Worm (Caenorhabditis elegans): ENCODE data around the gene hrpu-1.
"Not testable (repeated sequence)": the region's sequence is repeated elsewhere in the genome, so short reads cannot be mapped to it uniquely, and the experiment has no call there.

DNA sequence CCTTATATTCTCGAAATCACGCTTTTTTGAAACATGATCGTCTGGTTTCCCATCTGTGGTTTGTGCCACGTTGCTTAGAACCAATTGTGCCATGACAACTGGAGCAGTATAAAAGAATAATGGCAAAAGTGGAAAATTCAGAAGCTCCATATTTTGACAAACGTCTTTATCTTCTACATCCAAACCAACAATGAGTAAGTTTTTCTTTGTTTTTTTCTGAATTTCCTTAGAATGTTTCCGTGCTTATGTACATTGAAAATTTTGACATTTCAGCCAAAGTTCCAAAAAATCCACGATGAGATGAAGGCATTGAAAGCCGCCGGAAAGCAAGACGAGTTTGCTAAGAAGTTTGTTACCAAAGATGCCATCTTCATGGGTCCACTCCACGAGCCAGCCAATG is 32.9 kb upstream of the hrpu-1 start, which contains the start of gene Y41E3.6:
- not testable (repeated sequence) for TF ChIP-seq him-1, W03F9.2 (tag; optimal IDR thresholded peaks at IDR 0.05)
